Fruit fly (Drosophila melanogaster): Measurements from ENCODE around the gene wge.

Gene wge

dm6 chr3R:22669789-22670426 lies 51.0 kb downstream of the wge start:
- TF ChIP-seq kay (GFP tag; ENCODE audit: borderline replicate concordance) (no peak), CG1620 (GFP tag; optimal IDR thresholded peaks at IDR 0.05) (no peak), bab1 (GFP tag; optimal IDR thresholded peaks at IDR 0.05) (no peak), ovo (GFP tag; optimal IDR thresholded peaks at IDR 0.05) (no peak), pad (GFP tag; optimal IDR thresholded peaks at IDR 0.05) (no peak), CG7045 (GFP tag; optimal IDR thresholded peaks at IDR 0.05) (no peak), CG7101 (tag; optimal IDR thresholded peaks at IDR 0.05) (no peak), CG33017 (tag; optimal IDR thresholded peaks at IDR 0.05) (no peak), Mnt (GFP tag; optimal IDR thresholded peaks at IDR 0.05) (no peak), cnc (optimal IDR thresholded peaks at IDR 0.05) (no peak), cic (GFP tag; optimal IDR thresholded peaks at IDR 0.05) (no peak), toe (GFP tag; optimal IDR thresholded peaks at IDR 0.05) (no peak), CG11617 (GFP tag; optimal IDR thresholded peaks at IDR 0.05) (no peak), Hr96 (GFP tag; optimal IDR thresholded peaks at IDR 0.05) (no peak), tj (GFP tag; optimal IDR thresholded peaks at IDR 0.05) (no peak), CG14711 (tag; optimal IDR thresholded peaks at IDR 0.05) (no peak), Clk (GFP tag; optimal IDR thresholded peaks at IDR 0.05) (no peak), CG5204 (GFP tag; optimal IDR thresholded peaks at IDR 0.05) (no peak), Crg-1 (GFP tag; optimal IDR thresholded peaks at IDR 0.05) (no peak)

- TF ChIP-seq CG5204 (GFP tag; optimal IDR thresholded peaks at IDR 0.05), result no peak
- peak; percentile 21 for TF ChIP-seq CG12768 (GFP tag; optimal IDR thresholded peaks at IDR 0.05)
- TF ChIP-seq tj (GFP tag; optimal IDR thresholded peaks at IDR 0.05), result no peak
- no peak for TF ChIP-seq CG1620 (GFP tag; optimal IDR thresholded peaks at IDR 0.05)
- TF ChIP-seq cic (GFP tag; optimal IDR thresholded peaks at IDR 0.05), result peak; percentile 13
- TF ChIP-seq CG7045 (GFP tag; optimal IDR thresholded peaks at IDR 0.05), result no peak
- TF ChIP-seq CG33017 (tag; optimal IDR thresholded peaks at IDR 0.05), result no peak
Measured at dm6 chr3R:22669121-22669520, 51.8 kb downstream of the wge start.

- TF ChIP-seq CG5204 (GFP tag; optimal IDR thresholded peaks at IDR 0.05) (no peak), ovo (GFP tag; optimal IDR thresholded peaks at IDR 0.05) (no peak), CG7045 (GFP tag; optimal IDR thresholded peaks at IDR 0.05) (no peak), tj (GFP tag; optimal IDR thresholded peaks at IDR 0.05) (no peak), Mnt (GFP tag; optimal IDR thresholded peaks at IDR 0.05) (no peak), kay (GFP tag; ENCODE audit: borderline replicate concordance) (no peak), CG12768 (GFP tag; optimal IDR thresholded peaks at IDR 0.05) (no peak), Clk (GFP tag; optimal IDR thresholded peaks at IDR 0.05) (no peak), CG7101 (tag; optimal IDR thresholded peaks at IDR 0.05) (no peak), Hr96 (GFP tag; optimal IDR thresholded peaks at IDR 0.05) (no peak), CG33017 (tag; optimal IDR thresholded peaks at IDR 0.05) (no peak), bab1 (GFP tag; optimal IDR thresholded peaks at IDR 0.05) (no peak), CG1620 (GFP tag; optimal IDR thresholded peaks at IDR 0.05) (no peak), toe (GFP tag; optimal IDR thresholded peaks at IDR 0.05) (no peak), Crg-1 (GFP tag; optimal IDR thresholded peaks at IDR 0.05) (no peak), cnc (optimal IDR thresholded peaks at IDR 0.05) (no peak), CG11617 (GFP tag; optimal IDR thresholded peaks at IDR 0.05) (no peak)
Measured at dm6 chr3R:22668622-22669021, 52.3 kb downstream of the wge start.

- no peak for TF ChIP-seq CG7045 (GFP tag; optimal IDR thresholded peaks at IDR 0.05)
- TF ChIP-seq Hr96 (GFP tag; optimal IDR thresholded peaks at IDR 0.05), result no peak
- peak; percentile 95 for TF ChIP-seq tj (GFP tag; optimal IDR thresholded peaks at IDR 0.05)
- no peak for TF ChIP-seq CG1620 (GFP tag; optimal IDR thresholded peaks at IDR 0.05)
- no peak for TF ChIP-seq cic (GFP tag; optimal IDR thresholded peaks at IDR 0.05)
Measured at dm6 chr3R:22667959-22668316, 53.0 kb downstream of the wge start.

- TF ChIP-seq CG1620 (GFP tag; optimal IDR thresholded peaks at IDR 0.05) (peak; percentile 12), Clk (GFP tag; optimal IDR thresholded peaks at IDR 0.05) (peak; percentile 15), Mnt (GFP tag; optimal IDR thresholded peaks at IDR 0.05) (peak; percentile 5), Hr96 (GFP tag; optimal IDR thresholded peaks at IDR 0.05) (peak; percentile 69), CG14711 (tag; optimal IDR thresholded peaks at IDR 0.05) (peak; percentile 84), CG12768 (GFP tag; optimal IDR thresholded peaks at IDR 0.05) (peak; percentile 72), kay (GFP tag; ENCODE audit: borderline replicate concordance) (no peak), pad (GFP tag; optimal IDR thresholded peaks at IDR 0.05) (peak; percentile 76), CG7101 (tag; optimal IDR thresholded peaks at IDR 0.05) (peak; percentile 74), CG33017 (tag; optimal IDR thresholded peaks at IDR 0.05) (peak; percentile 41), CG11617 (GFP tag; optimal IDR thresholded peaks at IDR 0.05) (peak; percentile 60), cnc (optimal IDR thresholded peaks at IDR 0.05) (no peak), CG5204 (GFP tag; optimal IDR thresholded peaks at IDR 0.05) (peak; percentile 61), CG7045 (GFP tag; optimal IDR thresholded peaks at IDR 0.05) (peak; percentile 84), toe (GFP tag; optimal IDR thresholded peaks at IDR 0.05) (peak; percentile 54), bab1 (GFP tag; optimal IDR thresholded peaks at IDR 0.05) (peak; percentile 92), Crg-1 (GFP tag; optimal IDR thresholded peaks at IDR 0.05) (peak; percentile 48), tj (GFP tag; optimal IDR thresholded peaks at IDR 0.05) (no peak), ovo (GFP tag; optimal IDR thresholded peaks at IDR 0.05) (no peak), cic (GFP tag; optimal IDR thresholded peaks at IDR 0.05) (no peak)
Measured at dm6 chr3R:22667284-22667958, 53.5 kb downstream of the wge start.
